Worm (Caenorhabditis elegans) whole organism, L4 larva: ENCODE results near the gene F19C7.8.

Experiments
- F37D6.2 ChIP-seq: sonication (generic microtip); optimal IDR thresholded peaks from 2 replicates; lab custom pipeline; 2016; ENCODE audit warnings: mild to moderate bottlenecking, missing genetic modification characterization, missing compliant biosample characterization
- R02D3.7 ChIP-seq: fragments of 150-350 bp; sonication (generic microtip); optimal IDR thresholded peaks from 3 replicates; lab custom pipeline; 2014; ENCODE audit warnings: missing biosample characterization, missing genetic modification characterization
- T20F7.1 ChIP-seq: fragments of 200-800 bp; sonication (Bioruptor generic); optimal IDR thresholded peaks from 2 replicates; lab custom pipeline; 2018; ENCODE audit warnings: mild to moderate bottlenecking, missing genetic modification characterization, missing compliant biosample characterization
- Y75B8A.6 ChIP-seq: fragments of 200-800 bp; sonication (Bioruptor generic); IDR thresholded peaks from 2 replicates; pipeline ENCODE4 v1.3.6; 2022; ENCODE audit warnings: missing genetic modification reagents, missing genetic modification characterization, missing compliant biosample characterization
- ZK337.2 ChIP-seq: fragments of 200-800 bp; sonication (Bioruptor generic); IDR thresholded peaks from 2 replicates; pipeline ENCODE4 v1.3.6; 2022; ENCODE audit warnings: missing genetic modification reagents, missing genetic modification characterization, missing compliant biosample characterization
- aha-1 ChIP-seq: fragments of 150-350 bp; peaks from one replicate; lab custom pipeline; 2014; ENCODE audit warnings: missing biosample characterization, missing genetic modification characterization
- aly-2 ChIP-seq: sonication (generic microtip); optimal IDR thresholded peaks from 2 replicates; lab custom pipeline; 2018; ENCODE audit warnings: missing biosample characterization, missing genetic modification characterization
- ceh-32 ChIP-seq: sonication (generic microtip); optimal IDR thresholded peaks from 2 replicates; lab custom pipeline; 2016; ENCODE audit warnings: mild to moderate bottlenecking, missing genetic modification characterization, missing compliant biosample characterization; ENCODE audit not compliant: poor library complexity
- ceh-62 ChIP-seq: sonication (generic microtip); optimal IDR thresholded peaks from 2 replicates; lab custom pipeline; 2017; ENCODE audit warnings: missing biosample characterization, missing genetic modification characterization
- cey-2 ChIP-seq: sonication (generic microtip); optimal IDR thresholded peaks from 3 replicates; lab custom pipeline; 2017; ENCODE audit warnings: missing genetic modification characterization, mild to moderate bottlenecking, missing compliant biosample characterization, antibody characterized with exemption, borderline replicate concordance; ENCODE audit not compliant: insufficient read depth
- daf-12 ChIP-seq: fragments of 150-350 bp; optimal IDR thresholded peaks from 2 replicates; lab custom pipeline; 2014; ENCODE audit warnings: missing biosample characterization, missing genetic modification reagents, missing genetic modification characterization
- daf-16 ChIP-seq, 3 experiments: sonication (generic microtip); optimal IDR thresholded peaks; 2 replicates each; lab custom pipeline; 2016 to 2017; ENCODE audit warnings: missing genetic modification characterization in 3 of 3, missing genetic modification reagents in 3 of 3, mild to moderate bottlenecking in 2 of 3, missing compliant biosample characterization in 2 of 3, missing biosample characterization in 1 of 3, moderate library complexity in 1 of 3
- daf-19 ChIP-seq: fragments of 200-800 bp; sonication (Bioruptor generic); conservative IDR thresholded peaks from 2 replicates; pipeline ENCODE4 v1.3.6; 2022; ENCODE audit warnings: missing genetic modification characterization, missing compliant biosample characterization
- dmd-6 ChIP-seq: fragments of 200-800 bp; sonication (Bioruptor generic); IDR thresholded peaks from 2 replicates; pipeline ENCODE4 v1.3.6; 2022; ENCODE audit warnings: missing genetic modification reagents, missing genetic modification characterization, missing compliant biosample characterization
- dpl-1 ChIP-seq: fragments of 150-350 bp; optimal IDR thresholded peaks from 2 replicates; lab custom pipeline; 2014; ENCODE audit warnings: missing biosample characterization, missing genetic modification reagents, missing genetic modification characterization
- dve-1 ChIP-seq: sonication (generic microtip); optimal IDR thresholded peaks from 2 replicates; lab custom pipeline; 2017; ENCODE audit warnings: antibody characterized with exemption, mild to moderate bottlenecking, missing genetic modification characterization, missing compliant biosample characterization; ENCODE audit not compliant: insufficient read depth
- egl-43 ChIP-seq: fragments of 200-800 bp; sonication (Bioruptor generic); IDR thresholded peaks from 2 replicates; pipeline ENCODE4 v1.3.6; 2022; ENCODE audit warnings: missing genetic modification reagents, missing genetic modification characterization, missing compliant biosample characterization
- fkh-10 ChIP-seq: fragments of 150-350 bp; optimal IDR thresholded peaks from 2 replicates; lab custom pipeline; 2014; ENCODE audit warnings: missing biosample characterization, missing genetic modification reagents, missing genetic modification characterization
- hif-1 ChIP-seq, 2 experiments: sonication (generic microtip); optimal IDR thresholded peaks; 2 replicates each; lab custom pipeline; 2016 to 2017; ENCODE audit warnings: missing compliant biosample characterization in 2 of 2, missing genetic modification characterization in 2 of 2, missing genetic modification reagents in 2 of 2, missing genotype in 2 of 2, mild to moderate bottlenecking in 1 of 2
- hlh-11 ChIP-seq: fragments of 200-800 bp; sonication (Bioruptor generic); optimal IDR thresholded peaks from 2 replicates; lab custom pipeline; 2018; ENCODE audit warnings: mild to moderate bottlenecking, missing genetic modification characterization, missing compliant biosample characterization
- jun-1 ChIP-seq: fragments of 150-350 bp; optimal IDR thresholded peaks from 2 replicates; lab custom pipeline; 2014; ENCODE audit warnings: missing biosample characterization, missing genetic modification reagents, missing genetic modification characterization
- lim-7 ChIP-seq: fragments of 200-800 bp; sonication (Bioruptor generic); IDR thresholded peaks from 2 replicates; pipeline ENCODE4 v1.3.6; 2022; ENCODE audit warnings: missing genetic modification characterization, missing compliant biosample characterization
- lin-13 ChIP-seq: fragments of 150-350 bp; optimal IDR thresholded peaks from 2 replicates; lab custom pipeline; 2014; ENCODE audit warnings: missing biosample characterization, missing genetic modification reagents, missing genetic modification characterization
- madf-5 ChIP-seq, 2 experiments: fragments of 200-800 bp; sonication (Bioruptor generic); IDR thresholded peaks; 2 replicates each; pipeline ENCODE4 v1.3.6; 2022; ENCODE audit warnings: missing compliant biosample characterization in 2 of 2, missing genetic modification characterization in 2 of 2
- mxl-2 ChIP-seq: fragments of 200-800 bp; sonication (Bioruptor generic); conservative IDR thresholded peaks from 2 replicates; pipeline ENCODE4 v1.3.6; 2022; ENCODE audit warnings: missing genetic modification reagents, missing genetic modification characterization, missing compliant biosample characterization
- nhr-111 ChIP-seq: fragments of 200-800 bp; sonication (Bioruptor generic); optimal IDR thresholded peaks from 2 replicates; lab custom pipeline; 2018; ENCODE audit warnings: mild to moderate bottlenecking, missing genetic modification characterization, missing compliant biosample characterization
- nhr-25 ChIP-seq: sonication (generic microtip); optimal IDR thresholded peaks from 2 replicates; lab custom pipeline; 2017; ENCODE audit warnings: missing genetic modification characterization, mild to moderate bottlenecking, missing compliant biosample characterization, antibody characterized with exemption, moderate library complexity, borderline replicate concordance; ENCODE audit not compliant: insufficient read depth
- nhr-28 ChIP-seq: fragments of 150-350 bp; optimal IDR thresholded peaks from 2 replicates; lab custom pipeline; 2014; ENCODE audit warnings: missing biosample characterization, missing genetic modification characterization
- nhr-77 ChIP-seq: fragments of 150-350 bp; optimal IDR thresholded peaks from 2 replicates; lab custom pipeline; 2014; ENCODE audit warnings: missing biosample characterization, missing genetic modification characterization
- php-3 ChIP-seq: fragments of 200-800 bp; sonication (Bioruptor generic); IDR thresholded peaks from 2 replicates; pipeline ENCODE4 v1.3.6; 2022; ENCODE audit warnings: missing genetic modification reagents, missing genetic modification characterization, missing compliant biosample characterization
- pqm-1 ChIP-seq: sonication (generic microtip); optimal IDR thresholded peaks from 2 replicates; lab custom pipeline; 2017; ENCODE audit warnings: missing biosample characterization, missing genetic modification characterization
- rbr-2 ChIP-seq: sonication (generic microtip); optimal IDR thresholded peaks from 2 replicates; lab custom pipeline; 2016; ENCODE audit warnings: missing genotype, missing genetic modification characterization, missing compliant biosample characterization
- sdz-12 ChIP-seq: fragments of 200-800 bp; sonication (Bioruptor generic); optimal IDR thresholded peaks from 2 replicates; lab custom pipeline; 2018; ENCODE audit warnings: mild to moderate bottlenecking, missing genetic modification characterization, missing compliant biosample characterization
- set-16 ChIP-seq: fragments of 200-800 bp; sonication (Bioruptor generic); IDR thresholded peaks from 2 replicates; pipeline ENCODE4 v1.3.6; 2022; ENCODE audit warnings: missing genetic modification reagents, missing genetic modification characterization, missing compliant biosample characterization
- unc-130 ChIP-seq: sonication (generic microtip); optimal IDR thresholded peaks from 2 replicates; lab custom pipeline; 2016; ENCODE audit warnings: missing genetic modification reagents, missing genetic modification characterization, missing compliant biosample characterization
- unc-39 ChIP-seq: sonication (generic microtip); optimal IDR thresholded peaks from 2 replicates; lab custom pipeline; 2017; ENCODE audit warnings: missing biosample characterization, missing genetic modification characterization
- zfp-2 ChIP-seq: sonication (generic microtip); optimal IDR thresholded peaks from 2 replicates; lab custom pipeline; 2016; ENCODE audit warnings: mild to moderate bottlenecking, missing genetic modification characterization, missing compliant biosample characterization
- zip-11 ChIP-seq: fragments of 200-800 bp; sonication (Bioruptor generic); IDR thresholded peaks from 2 replicates; pipeline ENCODE4 v1.3.6; 2022; ENCODE audit warnings: missing genetic modification characterization, missing compliant biosample characterization
- ztf-7 ChIP-seq: fragments of 150-350 bp; optimal IDR thresholded peaks from 2 replicates; lab custom pipeline; 2014; ENCODE audit warnings: missing biosample characterization, missing genetic modification characterization

Gene F19C7.8

DNA sequence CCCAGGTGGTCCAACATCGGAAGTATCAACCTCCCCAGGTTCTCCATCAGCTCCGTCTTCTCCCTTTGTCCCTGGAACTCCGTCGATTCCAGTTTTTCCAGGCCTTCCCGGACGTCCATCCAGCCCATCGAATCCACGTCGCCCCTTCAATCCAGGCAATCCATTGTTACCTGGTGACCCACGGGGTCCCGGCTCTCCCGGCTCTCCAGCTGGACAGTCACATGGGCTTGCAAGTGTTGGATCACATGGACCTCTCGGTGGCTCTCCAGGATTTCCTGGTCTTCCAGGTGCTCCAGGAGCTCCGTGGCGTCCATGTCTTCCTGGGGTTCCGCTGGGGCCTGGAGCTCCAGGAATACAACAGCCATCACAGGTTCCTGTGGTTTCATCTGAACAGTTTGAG lies 29.2 kb downstream of the F19C7.8 start:
- TF ChIP-seq jun-1 (tag; lab: Kevin White, UChicago), result no peak
- TF ChIP-seq sdz-12 (GFP tag; lab: Kevin White, UChicago), result no peak
- TF ChIP-seq madf-5 (GFP tag; IDR thresholded peaks at IDR 0.05; lab: Robert Waterston, UW), result 0 out of 4 replicates have a peak, but pooled peaks of 1 of the 2 experiments have one; percentile 4
- peak; percentile 90 for TF ChIP-seq set-16 (GFP tag; lab: Robert Waterston, UW)
- TF ChIP-seq lim-7, result no peak
- no peak for TF ChIP-seq T20F7.1
- TF ChIP-seq aly-2, result no peak
- no peak for TF ChIP-seq daf-12 (tag; lab: Kevin White, UChicago)
- no peak for TF ChIP-seq fkh-10 (GFP tag; lab: Kevin White, UChicago)
- peak; percentile 5; the same call in 1 of the 2 replicates for TF ChIP-seq php-3 (GFP tag; lab: Robert Waterston, UW)

DNA sequence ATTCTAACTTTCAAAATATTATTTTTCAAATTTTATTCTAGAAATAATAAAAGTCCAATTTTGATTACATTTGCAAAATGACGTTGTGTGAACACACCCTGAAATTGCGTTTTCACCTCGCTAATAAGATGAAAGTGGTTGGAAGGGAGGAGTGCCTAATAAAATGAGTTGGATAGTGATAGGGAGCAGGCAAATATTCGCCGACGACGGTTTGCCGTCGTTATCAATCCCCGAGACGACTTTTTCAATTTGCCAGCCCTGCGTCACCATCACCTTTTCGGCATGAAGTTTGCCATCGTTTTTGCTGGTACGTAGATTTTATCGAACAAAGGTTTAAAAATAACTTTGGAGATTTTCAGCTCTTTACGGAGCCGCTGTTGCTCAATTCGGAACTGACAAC lies 32.3 kb downstream of the F19C7.8 start, which contains the start of gene nspg-10:
Gene nspg-10 (plus strand): TSS at position 179 of the 400 bp plus-strand sequence.
- TF ChIP-seq pqm-1 (tag; lab: Kevin White, UChicago) (peak; percentile 85), dve-1 (peak; percentile 47), daf-19 (0 out of 2 replicates have a peak, but pooled peaks have one; percentile 46), dmd-6 (GFP tag; lab: Robert Waterston, UW) (no peak; the same call in 1 of the 2 replicates), nhr-25 (tag; lab: Kevin White, UChicago) (no peak), mxl-2 (GFP tag; lab: Robert Waterston, UW) (no peak), zfp-2 (tag; lab: Kevin White, UChicago) (no peak), nhr-28 (tag; lab: Kevin White, UChicago) (peak; percentile 44), ZK337.2 (no peak), ztf-7 (tag; lab: Kevin White, UChicago) (no peak), daf-16 (GFP tag; optimal IDR thresholded peaks at IDR 0.05; lab: Kevin White, UChicago) (no peak), daf-16 (tag; optimal IDR thresholded peaks at IDR 0.05; lab: Kevin White, UChicago) (peak; percentile 37), R02D3.7 (no peak), php-3 (GFP tag; lab: Robert Waterston, UW) (0 out of 2 replicates have a peak, but pooled peaks have one; percentile 29), nhr-111 (GFP tag; lab: Kevin White, UChicago) (no peak), cey-2 (tag; lab: Kevin White, UChicago) (no peak), unc-39 (tag; lab: Kevin White, UChicago) (no peak), T20F7.1 (no peak), zip-11 (no peak), F37D6.2 (tag; lab: Kevin White, UChicago) (no peak), jun-1 (tag; lab: Kevin White, UChicago) (no peak), hlh-11 (tag; lab: Kevin White, UChicago) (peak; percentile 53), daf-12 (tag; lab: Kevin White, UChicago) (no peak), lin-13 (GFP tag; lab: Kevin White, UChicago) (no peak), unc-130 (GFP tag; lab: Kevin White, UChicago) (no peak), nhr-77 (peak; percentile 37), Y75B8A.6 (GFP tag; lab: Robert Waterston, UW) (no peak), dpl-1 (no peak), egl-43 (no peak), aha-1 (peak; percentile 88), ceh-32 (tag; lab: Kevin White, UChicago) (no peak), ceh-62 (tag; lab: Kevin White, UChicago) (no peak), hif-1 (tag; optimal IDR thresholded peaks at IDR 0.05; lab: Kevin White, UChicago) (no peak), rbr-2 (tag; lab: Kevin White, UChicago) (no peak)
- TF ChIP-seq, all 104 proteins: peak for 9
